Worm (Caenorhabditis elegans): ENCODE data around the gene F36F12.7.

Gene F36F12.7

DNA sequence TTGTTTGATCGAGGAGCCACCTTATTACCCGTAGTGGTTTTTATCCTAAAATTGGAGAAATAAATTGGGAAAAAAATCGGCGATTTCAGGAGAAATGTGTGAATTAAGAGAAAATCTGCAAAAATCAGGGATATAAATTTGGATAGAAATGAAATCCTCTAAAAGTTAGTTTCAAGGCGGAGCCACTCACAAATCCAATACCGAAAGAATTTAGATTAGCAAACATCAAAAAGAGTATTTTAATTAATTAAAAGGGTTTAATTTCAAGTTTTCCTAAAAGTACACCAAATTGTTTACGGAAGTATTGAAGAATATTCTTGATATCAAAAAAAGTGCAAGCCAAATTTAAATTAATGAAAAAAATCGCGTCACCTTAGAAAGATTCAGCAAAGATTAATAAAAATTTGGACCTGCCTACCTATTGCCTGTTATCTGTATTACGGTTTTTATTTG, 22.8 kb downstream of the F36F12.7 start, which contains the start of gene F22F7.8:
Gene F22F7.8, minus strand, starts transcription at position 51 of the 453 bp plus-strand sequence.
- TF ChIP-seq T26A5.8 (tag; optimal IDR thresholded peaks at IDR 0.05) (no peak), die-1 (tag; optimal IDR thresholded peaks at IDR 0.05) (no peak), dpl-1 (GFP tag; optimal IDR thresholded peaks at IDR 0.05) (no peak), F39B2.1 (GFP tag; IDR thresholded peaks at IDR 0.05) (no peak), nfyb-1 (GFP tag; IDR thresholded peaks at IDR 0.05) (no peak), lsl-1 (GFP tag; optimal IDR thresholded peaks at IDR 0.05) (no peak), attf-6 (GFP tag; IDR thresholded peaks at IDR 0.05) (no peak), lag-1 (GFP tag; IDR thresholded peaks at IDR 0.05) (no peak), K12H6.12 (tag; optimal IDR thresholded peaks at IDR 0.05) (no peak), F57A8.1 (GFP tag; optimal IDR thresholded peaks at IDR 0.05) (no peak), aptf-3 (GFP tag; IDR thresholded peaks at IDR 0.05) (no peak), snpc-1.1 (tag; optimal IDR thresholded peaks at IDR 0.05; ENCODE audit: insufficient read depth) (no peak), B0035.1 (tag; optimal IDR thresholded peaks at IDR 0.05) (no peak), dpff-1 (tag; optimal IDR thresholded peaks at IDR 0.05) (no peak), F37B4.10 (GFP tag; IDR thresholded peaks at IDR 0.05) (no peak), ceh-27 (GFP tag; optimal IDR thresholded peaks at IDR 0.05) (no peak), athp-1 (tag; optimal IDR thresholded peaks at IDR 0.05) (no peak), C17E4.6 (GFP tag; IDR thresholded peaks at IDR 0.05) (no peak), aptf-2 (GFP tag; conservative IDR thresholded peaks at IDR 0.05) (no peak)

- TF ChIP-seq nhr-80 (tag; optimal IDR thresholded peaks at IDR 0.05), result peak; percentile 2
- TF ChIP-seq hmg-1.2 (GFP tag; IDR thresholded peaks at IDR 0.05), result peak; percentile 23; the same call in 1 of the 2 replicates
- no peak for TF ChIP-seq mcd-1 (GFP tag; IDR thresholded peaks at IDR 0.05)
- TF ChIP-seq madf-8 (GFP tag; conservative IDR thresholded peaks at IDR 0.05), result no peak
- peak; percentile 3 for TF ChIP-seq attf-5 (GFP tag; optimal IDR thresholded peaks at IDR 0.05)
These were observed 23.4 kb downstream of the F36F12.7 start, which contains the start of gene F22F7.2 for ce11 chrV:2122517-2122916. TSS of gene F22F7.2 (plus strand) at chrV:2122782.

- peak; percentile 62 for TF ChIP-seq nhr-80 (tag; optimal IDR thresholded peaks at IDR 0.05)
- no peak for TF ChIP-seq snpc-4 (GFP tag; optimal IDR thresholded peaks at IDR 0.05)
- TF ChIP-seq snpc-4 (tag; optimal IDR thresholded peaks at IDR 0.05), result no peak
These were observed 24.0 kb downstream of the F36F12.7 start for ce11 chrV:2123164-2123563.

DNA sequence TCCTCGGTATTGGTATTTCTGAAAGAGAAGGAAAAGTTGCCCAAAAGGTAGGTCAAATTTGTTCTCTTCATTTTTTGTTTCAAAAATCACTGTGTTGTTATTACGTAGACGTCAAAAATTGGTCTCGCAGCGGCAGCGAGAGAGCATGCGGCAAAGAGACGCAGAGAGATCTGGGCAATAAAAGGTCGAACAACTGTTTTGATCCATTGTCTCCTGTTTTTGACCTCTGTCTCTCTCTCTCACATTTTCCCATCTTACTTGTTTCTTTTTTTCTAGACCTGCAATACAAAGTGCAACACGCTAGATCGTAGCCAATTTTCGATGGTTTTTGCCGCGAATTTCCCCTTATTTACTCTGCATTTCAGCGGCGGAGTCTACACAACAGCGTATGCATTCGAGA, 27.4 kb downstream of the F36F12.7 start:
- TF ChIP-seq atf-7 (tag; optimal IDR thresholded peaks at IDR 0.05) (no peak), madf-8 (GFP tag; conservative IDR thresholded peaks at IDR 0.05) (peak; percentile 34), ceh-40 (GFP tag; IDR thresholded peaks at IDR 0.05) (no peak), efl-1 (GFP tag; optimal IDR thresholded peaks at IDR 0.05) (peak; percentile 25), C06A6.2 (GFP tag; conservative IDR thresholded peaks at IDR 0.05) (no peak), Y67H2A.10 (GFP tag; conservative IDR thresholded peaks at IDR 0.05) (no peak), mel-28 (tag; optimal IDR thresholded peaks at IDR 0.05; ENCODE audit: borderline replicate concordance) (no peak), nfya-2 (GFP tag; IDR thresholded peaks at IDR 0.05) (no peak)

DNA sequence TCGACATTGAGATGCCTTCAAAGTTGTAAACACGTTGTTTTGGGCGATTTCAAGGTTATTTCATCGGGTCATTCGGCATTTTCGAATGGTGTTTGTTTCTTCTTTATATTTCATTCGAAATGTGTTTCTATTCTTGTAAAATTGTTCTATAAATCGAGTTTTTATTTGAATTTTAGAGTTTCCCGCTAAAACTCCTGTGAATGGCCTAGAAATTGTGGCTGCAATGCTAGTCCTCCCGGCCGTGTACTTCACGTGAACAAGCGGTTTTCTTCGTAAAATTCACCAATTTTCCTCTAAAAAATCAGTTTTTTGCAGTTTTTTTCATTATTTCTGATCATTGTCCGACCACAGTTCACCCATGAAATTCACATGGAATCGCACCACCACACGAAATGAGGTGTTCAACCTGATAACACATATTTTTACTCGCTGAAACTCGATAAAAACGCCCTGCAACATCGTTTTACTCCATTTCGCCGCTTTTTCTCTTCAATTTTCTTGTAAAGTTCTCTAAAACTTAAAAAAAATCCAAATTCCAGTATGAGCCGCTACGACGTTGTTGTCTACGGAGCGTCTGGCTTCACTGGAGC, 28.0 kb downstream of the F36F12.7 start, which contains the start of gene ldp-1:
Gene ldp-1, plus strand, starts transcription at position 540 of the 590 bp plus-strand sequence.
- TF ChIP-seq snpc-4 (GFP tag; optimal IDR thresholded peaks at IDR 0.05) (no peak), snpc-4 (tag; optimal IDR thresholded peaks at IDR 0.05) (peak in 3 of 4 experiments; percentile 16 to 28 (median 26)), lin-40 (tag; optimal IDR thresholded peaks at IDR 0.05) (peak; percentile 61), ceh-27 (GFP tag; optimal IDR thresholded peaks at IDR 0.05) (peak; percentile 47), madf-8 (GFP tag; conservative IDR thresholded peaks at IDR 0.05) (peak; percentile 16; the same call in 1 of the 2 replicates), bed-1 (GFP tag; IDR thresholded peaks at IDR 0.05) (0 out of 2 replicates have a peak, but pooled peaks have one; percentile 32), B0019.2 (GFP tag; conservative IDR thresholded peaks at IDR 0.05) (no peak), Y56A3A.18 (GFP tag; IDR thresholded peaks at IDR 0.05) (no peak), mel-28 (tag; optimal IDR thresholded peaks at IDR 0.05; ENCODE audit: borderline replicate concordance) (no peak), ZK185.1 (tag; optimal IDR thresholded peaks at IDR 0.05; ENCODE audit: poor library complexity, severe bottlenecking) (peak; percentile 85), ceh-91 (GFP tag; IDR thresholded peaks at IDR 0.05) (peak; percentile 45; the same call in 1 of the 2 replicates), T26A5.8 (tag; optimal IDR thresholded peaks at IDR 0.05) (no peak), B0336.3 (GFP tag; IDR thresholded peaks at IDR 0.05) (0 out of 2 replicates have a peak, but pooled peaks have one; percentile 39), egl-44 (GFP tag; IDR thresholded peaks at IDR 0.05) (no peak), rcor-1 (GFP tag; IDR thresholded peaks at IDR 0.05) (peak; percentile 46; the same call in 1 of the 2 replicates)

Measured in whole organism, young adult.